Worm (Caenorhabditis elegans) whole organism, mixed stage, embryonic: ENCODE measurements around the gene C39D10.1.

Source experiments
- nhr-12 ChIP-seq: fragments of 150-350 bp; optimal IDR thresholded peaks from 2 replicates; lab custom pipeline; 2014; ENCODE audit warnings: missing biosample characterization, missing genetic modification characterization
- nhr-237 ChIP-seq: fragments of 150-350 bp; optimal IDR thresholded peaks from 2 replicates; lab custom pipeline; 2014; ENCODE audit warnings: missing biosample characterization, missing genetic modification characterization
- nhr-28 ChIP-seq: fragments of 150-350 bp; optimal IDR thresholded peaks from 2 replicates; lab custom pipeline; 2014; ENCODE audit warnings: missing biosample characterization, missing genetic modification characterization
- nhr-76 ChIP-seq: sonication (generic microtip); optimal IDR thresholded peaks from 2 replicates; lab custom pipeline; 2017; ENCODE audit warnings: missing biosample characterization, missing genetic modification characterization
- pha-4 ChIP-seq: fragments of 150-350 bp; optimal IDR thresholded peaks from 2 replicates; lab custom pipeline; 2018; ENCODE audit warnings: missing biosample characterization, missing genetic modification reagents, missing genetic modification characterization
- unc-39 ChIP-seq: fragments of 150-350 bp; optimal IDR thresholded peaks from 2 replicates; lab custom pipeline; 2014; ENCODE audit warnings: missing biosample characterization, missing genetic modification characterization

- TF ChIP-seq pha-4 (tag; lab: Kevin White, UChicago) = no peak
- no peak for TF ChIP-seq nhr-76 (tag; lab: Kevin White, UChicago)
- TF ChIP-seq nhr-12 (tag; lab: Kevin White, UChicago) = no peak
- TF ChIP-seq nhr-28 (tag; lab: Kevin White, UChicago) = no peak
- TF ChIP-seq unc-39 (tag; lab: Kevin White, UChicago) = no peak
- no peak for TF ChIP-seq nhr-237 (tag; lab: Kevin White, UChicago)
Measured at ce11 chrX:7902976-7903375, 3.8 kb upstream of the C39D10.1 start, which contains the start of gene C39D10.11.
